Fruit fly (Drosophila melanogaster) whole organism, embryonic: ENCODE measurements around the gene CG4074.

Experiments used
- Abd-B ChIP-seq: fragments of 200-800 bp; sonication (Bioruptor generic); optimal IDR thresholded peaks from 2 replicates; lab custom pipeline; 2018; ENCODE audit warnings: missing biosample characterization, mild to moderate bottlenecking, missing genetic modification characterization, moderate library complexity
- BtbVII ChIP-seq: fragments of 200-800 bp; sonication (Bioruptor generic); optimal IDR thresholded peaks from 3 replicates; lab custom pipeline; 2017; ENCODE audit warnings: missing biosample characterization, mild to moderate bottlenecking, missing genetic modification characterization
- CG10565 ChIP-seq: fragments of 200-800 bp; sonication (Bioruptor generic); optimal IDR thresholded peaks from 3 replicates; lab custom pipeline; 2016; ENCODE audit warnings: missing biosample characterization, mild to moderate bottlenecking, missing genetic modification characterization
- CG10654 ChIP-seq: fragments of 200-800 bp; sonication (Bioruptor generic); optimal IDR thresholded peaks from 2 replicates; lab custom pipeline; 2016; ENCODE audit warnings: missing biosample characterization, missing genetic modification characterization
- CG11085 ChIP-seq: fragments of 200-800 bp; sonication (Bioruptor generic); IDR thresholded peaks from 2 replicates; pipeline ENCODE4 v1.3.6; 2022; ENCODE audit warnings: missing biosample characterization, missing genetic modification characterization
- CG11456 ChIP-seq: fragments of 200-800 bp; sonication (Bioruptor generic); IDR thresholded peaks from 3 replicates; pipeline ENCODE4 v1.3.6; 2022; ENCODE audit warnings: missing biosample characterization, missing genetic modification characterization
- CG12155 ChIP-seq: fragments of 200-800 bp; sonication (Bioruptor generic); optimal IDR thresholded peaks from 3 replicates; lab custom pipeline; 2016; ENCODE audit warnings: missing biosample characterization, missing genetic modification characterization
- CG14050 ChIP-seq: fragments of 200-800 bp; sonication (Bioruptor generic); IDR thresholded peaks from 3 replicates; pipeline ENCODE4 v1.3.6; 2022; ENCODE audit warnings: missing biosample characterization, missing genetic modification characterization
- CG15696 ChIP-seq: fragments of 200-800 bp; sonication (Bioruptor generic); optimal IDR thresholded peaks from 2 replicates; lab custom pipeline; 2019; ENCODE audit warnings: missing biosample characterization, mild to moderate bottlenecking, missing genetic modification characterization, moderate library complexity
- CG17328 ChIP-seq: fragments of 200-800 bp; sonication (Bioruptor generic); IDR thresholded peaks from 2 replicates; pipeline ENCODE4 v1.3.6; 2022; ENCODE audit warnings: missing biosample characterization, missing genetic modification characterization
- CG2199 ChIP-seq: fragments of 200-800 bp; sonication (Bioruptor generic); IDR thresholded peaks from 3 replicates; pipeline ENCODE4 v1.3.6; 2022; ENCODE audit warnings: missing biosample characterization, missing genetic modification characterization
- CG3065 ChIP-seq: fragments of 200-800 bp; sonication (Bioruptor generic); optimal IDR thresholded peaks from 2 replicates; lab custom pipeline; 2016; ENCODE audit warnings: missing biosample characterization, missing genetic modification characterization
- CG3847 ChIP-seq: fragments of 200-800 bp; sonication (Bioruptor generic); IDR thresholded peaks from 2 replicates; pipeline ENCODE4 v1.3.6; 2022; ENCODE audit warnings: missing biosample characterization, missing genetic modification characterization
- CG42726 ChIP-seq: fragments of 200-800 bp; sonication (Bioruptor generic); IDR thresholded peaks from 2 replicates; pipeline ENCODE4 v1.3.6; 2022; ENCODE audit warnings: missing biosample characterization, missing genetic modification characterization; ENCODE audit not compliant: partially characterized antibody
- CG7271 ChIP-seq: fragments of 200-800 bp; sonication (Bioruptor generic); optimal IDR thresholded peaks from 2 replicates; lab custom pipeline; 2018; ENCODE audit warnings: missing biosample characterization, mild to moderate bottlenecking, missing genetic modification characterization, moderate library complexity
- CG7372 ChIP-seq: fragments of 200-800 bp; sonication (Bioruptor generic); IDR thresholded peaks from 2 replicates; pipeline ENCODE4 v1.3.6; 2022; ENCODE audit warnings: missing biosample characterization, missing genetic modification characterization
- CG7786 ChIP-seq: fragments of 200-800 bp; sonication (Bioruptor generic); optimal IDR thresholded peaks from 2 replicates; lab custom pipeline; 2016; ENCODE audit warnings: missing biosample characterization, missing genetic modification characterization
- CG8359 ChIP-seq: fragments of 200-800 bp; sonication (Bioruptor generic); optimal IDR thresholded peaks from 2 replicates; lab custom pipeline; 2017; ENCODE audit warnings: missing biosample characterization, mild to moderate bottlenecking, missing genetic modification characterization, borderline replicate concordance
- CG8388 ChIP-seq: fragments of 200-800 bp; sonication (Bioruptor generic); optimal IDR thresholded peaks from 2 replicates; lab custom pipeline; 2019; ENCODE audit warnings: missing biosample characterization, mild to moderate bottlenecking, missing genetic modification characterization, moderate library complexity
- CG9932 ChIP-seq: fragments of 200-800 bp; sonication (Bioruptor generic); IDR thresholded peaks from 2 replicates; pipeline ENCODE4 v1.3.6; 2022; ENCODE audit warnings: missing biosample characterization, missing genetic modification characterization
- Dek ChIP-seq: fragments of 200-800 bp; sonication (Bioruptor generic); optimal IDR thresholded peaks from 3 replicates; lab custom pipeline; 2019; ENCODE audit warnings: missing biosample characterization, mild to moderate bottlenecking, missing genetic modification characterization, moderate library complexity
- E2f1 ChIP-seq: fragments of 200-800 bp; sonication (Bioruptor generic); IDR thresholded peaks from 2 replicates; pipeline ENCODE4 v1.3.6; 2022; ENCODE audit warnings: missing biosample characterization, missing genetic modification characterization
- Fer2 ChIP-seq: fragments of 200-800 bp; sonication (Bioruptor generic); optimal IDR thresholded peaks from 2 replicates; lab custom pipeline; 2018; ENCODE audit warnings: missing biosample characterization, mild to moderate bottlenecking, missing genetic modification characterization, moderate library complexity
- Gug ChIP-seq: fragments of 200-800 bp; sonication (Bioruptor generic); IDR thresholded peaks from 4 replicates; pipeline ENCODE4 v1.3.6; 2022; ENCODE audit warnings: missing biosample characterization, missing genetic modification characterization
- HLH4C ChIP-seq: fragments of 200-800 bp; sonication (Bioruptor generic); IDR thresholded peaks from 3 replicates; pipeline ENCODE4 v1.3.6; 2022; ENCODE audit warnings: missing biosample characterization, missing genetic modification characterization; ENCODE audit not compliant: partially characterized antibody
- HmgD ChIP-seq: fragments of 200-800 bp; sonication (Bioruptor generic); optimal IDR thresholded peaks from 3 replicates; lab custom pipeline; 2016; ENCODE audit warnings: missing biosample characterization, missing genetic modification characterization
- HmgZ ChIP-seq: fragments of 200-800 bp; sonication (Bioruptor generic); optimal IDR thresholded peaks from 2 replicates; lab custom pipeline; 2018; ENCODE audit warnings: missing biosample characterization, mild to moderate bottlenecking, missing genetic modification characterization
- Hmx ChIP-seq: fragments of 200-800 bp; sonication (Bioruptor generic); optimal IDR thresholded peaks from 2 replicates; lab custom pipeline; 2016; ENCODE audit warnings: missing biosample characterization, missing genetic modification characterization
- Nf-YA ChIP-seq: fragments of 200-800 bp; sonication (Bioruptor generic); IDR thresholded peaks from 2 replicates; pipeline ENCODE4 v1.3.6; 2022; ENCODE audit warnings: missing biosample characterization, missing genetic modification characterization
- Ptx1 ChIP-seq: fragments of 200-800 bp; sonication (Bioruptor generic); IDR thresholded peaks from 2 replicates; pipeline ENCODE4 v1.3.6; 2022; ENCODE audit warnings: missing biosample characterization, missing genetic modification characterization
- al ChIP-seq: fragments of 200-800 bp; sonication (Bioruptor generic); IDR thresholded peaks from 2 replicates; pipeline ENCODE4 v1.3.6; 2022; ENCODE audit warnings: missing biosample characterization, missing genetic modification characterization
- ash1 ChIP-seq: fragments of 200-800 bp; sonication (Bioruptor generic); optimal IDR thresholded peaks from 2 replicates; lab custom pipeline; 2018; ENCODE audit warnings: missing biosample characterization, mild to moderate bottlenecking, missing genetic modification characterization
- bbx ChIP-seq: fragments of 200-800 bp; sonication (Bioruptor generic); IDR thresholded peaks from 2 replicates; pipeline ENCODE4 v1.3.6; 2022; ENCODE audit warnings: missing biosample characterization, missing genetic modification characterization; ENCODE audit not compliant: partially characterized antibody
- cwo ChIP-seq: fragments of 200-800 bp; sonication (Bioruptor generic); optimal IDR thresholded peaks from 3 replicates; lab custom pipeline; 2017; ENCODE audit warnings: missing biosample characterization, missing genetic modification characterization, mild to moderate bottlenecking, moderate library complexity, missing genetic modification reagents
- gsb ChIP-seq: fragments of 200-800 bp; sonication (Bioruptor generic); IDR thresholded peaks from 2 replicates; pipeline ENCODE4 v1.3.6; 2022; ENCODE audit warnings: missing biosample characterization, missing genetic modification characterization
- gsb-n ChIP-seq: fragments of 200-800 bp; sonication (Bioruptor generic); optimal IDR thresholded peaks from 3 replicates; lab custom pipeline; 2018; ENCODE audit warnings: missing biosample characterization, mild to moderate bottlenecking, missing genetic modification characterization
- her ChIP-seq: fragments of 200-800 bp; sonication (Bioruptor generic); optimal IDR thresholded peaks from 2 replicates; lab custom pipeline; 2016; ENCODE audit warnings: missing biosample characterization, missing genetic modification characterization
- hkb ChIP-seq, 2 experiments: fragments of 200-800 bp in 1 of 2; fragments of >200 bp in 1 of 2; sonication (Bioruptor generic) in 1 of 2; IDR thresholded peaks in 1 of 2; optimal IDR thresholded peaks in 1 of 2; 2 replicates each; pipeline versions ENCODE4 v1.3.6 to Lab custom; 2017 to 2022; ENCODE audit warnings: missing biosample characterization in 1 of 2, missing genetic modification characterization in 1 of 2
- insv ChIP-seq, 2 experiments: fragments of 200-800 bp; sonication (Bioruptor generic); optimal IDR thresholded peaks; 3 replicates each; lab custom pipeline; 2016 to 2018; ENCODE audit warnings: missing biosample characterization in 2 of 2, missing genetic modification characterization in 2 of 2
- jing ChIP-seq: fragments of 200-800 bp; sonication (Bioruptor generic); optimal IDR thresholded peaks from 2 replicates; lab custom pipeline; 2018; ENCODE audit warnings: missing biosample characterization, mild to moderate bottlenecking, missing genetic modification characterization
- ken ChIP-seq: fragments of 200-800 bp; sonication (Bioruptor generic); IDR thresholded peaks from 3 replicates; pipeline ENCODE4 v1.3.6; 2022; ENCODE audit warnings: missing biosample characterization, missing genetic modification characterization
- lilli ChIP-seq: fragments of 200-800 bp; sonication (Bioruptor generic); optimal IDR thresholded peaks from 3 replicates; lab custom pipeline; 2016; ENCODE audit warnings: missing biosample characterization, missing genetic modification characterization
- lov ChIP-seq, 2 experiments: fragments of 200-800 bp in 1 of 2; fragments of >200 bp in 1 of 2; sonication (Bioruptor generic) in 1 of 2; IDR thresholded peaks in 1 of 2; optimal IDR thresholded peaks in 1 of 2; 2 replicates in 1 of 2; 3 replicates in 1 of 2; pipeline versions ENCODE4 v1.3.6 to Lab custom; 2017 to 2022; ENCODE audit warnings: missing biosample characterization in 1 of 2, missing genetic modification characterization in 1 of 2
- mirr ChIP-seq: fragments of 200-800 bp; sonication (Bioruptor generic); optimal IDR thresholded peaks from 3 replicates; lab custom pipeline; 2018; ENCODE audit warnings: missing biosample characterization, mild to moderate bottlenecking, missing genetic modification characterization
- mld ChIP-seq: fragments of 200-800 bp; sonication (Bioruptor generic); IDR thresholded peaks from 3 replicates; pipeline ENCODE4 v1.3.6; 2022; ENCODE audit warnings: missing biosample characterization, missing genetic modification characterization; ENCODE audit not compliant: partially characterized antibody
- peb ChIP-seq: fragments of 200-800 bp; sonication (Bioruptor generic); IDR thresholded peaks from 2 replicates; pipeline ENCODE4 v1.3.6; 2022; ENCODE audit warnings: missing biosample characterization, missing genetic modification characterization
- salm ChIP-seq: fragments of 200-800 bp; sonication (Bioruptor generic); optimal IDR thresholded peaks from 2 replicates; lab custom pipeline; 2018; ENCODE audit warnings: missing biosample characterization, mild to moderate bottlenecking, missing genetic modification characterization
- so ChIP-seq: fragments of 200-800 bp; sonication (Bioruptor generic); IDR thresholded peaks from 3 replicates; pipeline ENCODE4 v1.3.6; 2022; ENCODE audit warnings: missing biosample characterization, missing genetic modification characterization
- tin ChIP-seq: fragments of 200-800 bp; sonication (Bioruptor generic); optimal IDR thresholded peaks from 3 replicates; lab custom pipeline; 2016; ENCODE audit warnings: missing biosample characterization, missing genetic modification characterization

CG4074 gene

DNA sequence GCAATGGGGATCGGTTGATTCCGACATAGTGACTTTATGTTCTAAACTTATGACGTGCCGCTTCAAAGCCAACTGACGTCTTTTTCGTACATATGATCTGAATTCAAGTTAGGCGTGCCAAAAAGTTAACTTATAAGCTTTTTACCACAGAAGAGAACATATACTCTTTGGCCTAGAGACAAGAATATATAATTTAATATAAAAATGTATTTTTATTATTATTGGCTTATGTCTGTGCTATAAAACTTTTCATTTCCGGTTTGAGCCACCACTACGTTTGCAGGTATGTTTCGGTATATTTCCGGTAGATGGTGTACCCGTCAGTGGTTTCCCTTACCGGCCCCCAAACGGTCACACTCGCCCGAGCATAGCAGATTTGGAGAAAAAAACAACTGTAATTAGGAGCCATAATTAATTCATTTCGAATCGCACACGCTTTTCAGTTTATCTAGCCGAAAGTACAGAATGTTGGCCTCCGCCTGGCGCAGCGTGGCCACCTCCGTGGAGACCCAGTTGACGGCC lies 29.1 kb upstream of the CG4074 start, which contains the start of the genes CG3698 and tzn (continued):
- TF ChIP-seq Dek (peak; percentile 87), mirr (GFP tag; lab: Kevin White, UChicago) (peak; percentile 93), CG7372 (GFP tag; lab: Robert Waterston, UW) (peak; percentile 94), gsb-n (tag; lab: Kevin White, UChicago) (peak; percentile 92), E2f1 (GFP tag; lab: Robert Waterston, UW) (peak; percentile 92), jing (peak; percentile 83), CG8359 (GFP tag; lab: Kevin White, UChicago) (peak; percentile 90), CG8388 (GFP tag; lab: Kevin White, UChicago) (peak; percentile 89), CG15696 (tag; lab: Kevin White, UChicago) (peak; percentile 72), cwo (GFP tag; lab: Kevin White, UChicago) (no peak), CG7786 (GFP tag; lab: Kevin White, UChicago) (peak; percentile 62), CG11085 (peak; percentile 96), lov (optimal IDR thresholded peaks at IDR 0.05; lab: Kevin White, UChicago) (no peak), lov (GFP tag; IDR thresholded peaks at IDR 0.05; lab: Robert Waterston, UW) (peak; percentile 97), CG17328 (GFP tag; lab: Robert Waterston, UW) (peak; percentile 95), CG7271 (tag; lab: Kevin White, UChicago) (peak; percentile 98), hkb (optimal IDR thresholded peaks at IDR 0.05; lab: Kevin White, UChicago) (no peak), hkb (GFP tag; IDR thresholded peaks at IDR 0.05; lab: Robert Waterston, UW) (peak; percentile 93), Abd-B (peak; percentile 93), ash1 (GFP tag; lab: Kevin White, UChicago) (peak; percentile 96), HmgZ (tag; lab: Kevin White, UChicago) (peak; percentile 94), CG2199 (GFP tag; lab: Robert Waterston, UW) (peak; percentile 97), al (GFP tag; lab: Robert Waterston, UW) (peak; percentile 87), Fer2 (peak; percentile 91), ken (GFP tag; lab: Robert Waterston, UW) (peak; percentile 95), BtbVII (GFP tag; lab: Kevin White, UChicago) (peak; percentile 89), tin (peak; percentile 89), CG42726 (GFP tag; lab: Robert Waterston, UW) (0 out of 2 replicates have a peak, but pooled peaks have one; percentile 7), CG12155 (GFP tag; lab: Kevin White, UChicago) (peak; percentile 81), Hmx (GFP tag; lab: Kevin White, UChicago) (no peak), mld (GFP tag; lab: Robert Waterston, UW) (no peak), CG9932 (GFP tag; lab: Robert Waterston, UW) (peak; percentile 86; the same call in 1 of the 2 replicates), insv (GFP tag; optimal IDR thresholded peaks at IDR 0.05; lab: Kevin White, UChicago) (peak in 1 of 2 experiments; percentile 81), HLH4C (GFP tag; lab: Robert Waterston, UW) (no peak), her (GFP tag; lab: Kevin White, UChicago) (peak; percentile 79), Nf-YA (GFP tag; lab: Robert Waterston, UW) (peak; percentile 89), Gug (peak; percentile 69; the same call in 3 of the 4 replicates), bbx (no peak), CG14050 (peak; percentile 91), so (GFP tag; lab: Robert Waterston, UW) (peak; percentile 89; the same call in 2 of the 3 replicates), Ptx1 (GFP tag; lab: Robert Waterston, UW) (peak; percentile 91), CG3065 (GFP tag; lab: Kevin White, UChicago) (peak; percentile 90), gsb (peak; percentile 86), salm (tag; lab: Kevin White, UChicago) (peak; percentile 87), CG11456 (GFP tag; lab: Robert Waterston, UW) (peak; percentile 98), lilli (GFP tag; lab: Kevin White, UChicago) (peak; percentile 77), CG3847 (GFP tag; lab: Robert Waterston, UW) (peak; percentile 93), CG10565 (GFP tag; lab: Kevin White, UChicago) (peak; percentile 75), peb (peak; percentile 68), CG10654 (GFP tag; lab: Kevin White, UChicago) (peak; percentile 95), HmgD (GFP tag; lab: Kevin White, UChicago) (peak; percentile 66)
